Fruit fly (Drosophila melanogaster) Kc167 (cell line): ENCODE results near the gene cu.

ENCODE experiments used
- Myc ChIP-seq: fragments of >200 bp; optimal IDR thresholded peaks from 2 replicates; lab custom pipeline; 2017; ENCODE audit warnings: missing external identifiers
- Sin3A ChIP-seq: fragments of >200 bp; optimal IDR thresholded peaks from 2 replicates; lab custom pipeline; 2018; ENCODE audit warnings: missing external identifiers
- h ChIP-seq: fragments of >200 bp; optimal IDR thresholded peaks from 3 replicates; lab custom pipeline; 2018; ENCODE audit warnings: missing external identifiers
- insv ChIP-seq: fragments of >200 bp; optimal IDR thresholded peaks from 3 replicates; lab custom pipeline; 2018; ENCODE audit warnings: missing external identifiers
- psq ChIP-seq: fragments of >200 bp; optimal IDR thresholded peaks from 2 replicates; lab custom pipeline; 2017; ENCODE audit warnings: missing external identifiers
- ttk ChIP-seq: sonication (Bioruptor generic); optimal IDR thresholded peaks from 2 replicates; lab custom pipeline; 2017; ENCODE audit warnings: missing external identifiers

cu gene

dm6 chr3R:11209801-11210402 lies 12.5 kb downstream of the cu start, which contains the start of the genes SdhC and Tctp:
SdhC (minus strand) TSS chr3R:11209849.
Tctp (plus strand) TSS chr3R:11210247.
- TF ChIP-seq psq (lab: Kevin White, UChicago), result no peak
- no peak for TF ChIP-seq ttk (lab: Kevin White, UChicago)
- no peak for TF ChIP-seq h
- no peak for TF ChIP-seq Myc (lab: Kevin White, UChicago)
- TF ChIP-seq insv (lab: Kevin White, UChicago), result no peak
- no peak for TF ChIP-seq Sin3A (lab: Kevin White, UChicago)

DNA sequence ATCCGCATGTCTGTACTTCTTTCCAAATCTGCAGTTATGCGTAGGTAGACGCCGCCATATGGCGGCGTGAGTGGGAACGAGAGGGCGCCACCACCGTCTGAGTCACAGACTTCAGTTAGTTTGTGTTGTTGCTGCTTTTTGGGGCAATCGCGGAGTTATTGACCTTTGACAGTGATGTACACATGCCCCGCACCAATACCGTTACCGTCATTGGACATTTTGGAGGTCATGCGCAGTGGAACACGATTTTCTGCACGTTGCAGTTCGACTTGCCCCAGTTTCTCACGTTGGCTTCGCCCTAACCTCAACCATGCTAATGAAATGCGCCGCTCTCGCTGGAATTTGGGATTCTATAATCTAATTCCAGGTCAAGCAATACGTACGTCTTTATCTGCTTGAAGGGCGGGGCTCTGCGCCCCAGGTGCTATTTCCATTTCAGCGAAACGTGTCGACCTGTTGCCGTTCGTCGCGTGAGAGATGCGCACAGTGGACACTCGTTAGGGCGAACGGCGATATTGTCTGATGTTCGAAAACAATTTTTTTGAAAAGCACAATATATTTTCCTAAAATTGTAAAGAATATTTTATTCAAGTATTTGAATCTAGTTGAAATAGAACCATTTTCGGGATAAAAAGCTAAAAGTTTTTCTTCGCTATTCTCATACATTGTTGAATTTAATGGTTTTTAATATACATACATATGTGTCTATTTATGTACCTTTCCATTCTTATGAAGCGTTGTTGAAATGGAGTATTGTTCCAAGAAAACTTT lies 14.1 kb downstream of the cu start:
- TF ChIP-seq Myc (lab: Kevin White, UChicago) (no peak), insv (lab: Kevin White, UChicago) (no peak), psq (lab: Kevin White, UChicago) (no peak), Sin3A (lab: Kevin White, UChicago) (no peak), h (no peak), ttk (lab: Kevin White, UChicago) (no peak)

DNA sequence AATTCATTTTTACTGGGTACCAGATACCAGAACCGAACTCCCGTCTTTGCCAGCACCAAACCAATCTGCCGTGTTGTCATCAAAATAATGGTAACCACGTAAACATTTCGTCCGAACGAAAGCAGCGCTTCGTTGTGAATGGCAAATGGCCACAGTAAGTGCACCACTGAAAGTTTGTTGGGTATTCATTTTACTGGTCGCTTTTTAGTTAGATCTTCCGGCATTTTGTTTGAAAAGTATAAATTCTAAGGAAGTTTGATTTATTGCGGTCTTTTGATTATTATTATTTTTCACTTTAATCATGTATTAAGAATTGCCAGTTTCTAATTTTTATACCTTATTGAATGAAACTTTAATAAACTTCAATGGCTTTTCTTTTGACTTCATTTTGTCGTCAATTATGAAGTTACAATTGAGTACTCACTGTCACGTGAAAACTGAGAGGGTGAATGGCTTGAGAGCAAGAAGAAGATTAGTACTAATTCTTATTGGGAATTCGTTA lies 17.1 kb downstream of the cu start, which contains the start of gene ZnT86D:
TSS of gene ZnT86D (minus strand) at position 91 of the 502 bp plus-strand sequence.
- TF ChIP-seq ttk (lab: Kevin White, UChicago), result no peak
- TF ChIP-seq insv (lab: Kevin White, UChicago), result no peak
- no peak for TF ChIP-seq h
- TF ChIP-seq Sin3A (lab: Kevin White, UChicago), result no peak
- TF ChIP-seq psq (lab: Kevin White, UChicago), result no peak
- TF ChIP-seq Myc (lab: Kevin White, UChicago), result no peak

DNA sequence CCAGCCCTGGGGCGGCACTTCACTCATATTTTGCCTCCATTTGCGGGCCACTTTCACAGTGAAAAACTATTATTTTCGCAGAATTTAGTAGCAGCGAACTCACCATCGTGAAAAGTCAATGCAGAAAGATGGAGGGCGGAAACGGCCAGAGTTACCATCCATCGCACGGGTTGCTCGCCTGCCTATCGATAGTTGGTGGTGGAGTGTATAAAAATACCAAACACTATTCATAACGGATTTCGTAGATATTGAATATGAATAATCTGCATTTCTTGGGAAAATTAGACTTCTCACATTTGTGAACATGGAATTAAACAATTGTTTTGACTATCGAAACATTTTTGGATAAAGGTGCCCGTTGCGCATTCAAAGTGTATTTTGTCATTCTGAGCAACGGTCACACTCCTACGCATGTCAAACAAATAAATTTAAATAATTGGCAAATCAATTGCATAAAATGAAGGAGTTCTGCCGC lies 18.8 kb downstream of the cu start, which contains the start of the genes RpS25 and CG4820:
TSS of gene RpS25 (minus strand) at position 132 of the 475 bp plus-strand sequence.
TSS of gene CG4820 (plus strand) at position 380 of the 475 bp plus-strand sequence.
- TF ChIP-seq ttk (lab: Kevin White, UChicago) (no peak), Sin3A (lab: Kevin White, UChicago) (no peak), h (no peak)

dm6 chr3R:11219883-11220282 lies 22.5 kb downstream of the cu start, which contains the start of gene CG6689:
CG6689 (minus strand) TSS chr3R:11220064.
- no peak for TF ChIP-seq h
- no peak for TF ChIP-seq Sin3A (lab: Kevin White, UChicago)
- no peak for TF ChIP-seq ttk (lab: Kevin White, UChicago)
- TF ChIP-seq psq (lab: Kevin White, UChicago), result no peak
- TF ChIP-seq insv (lab: Kevin White, UChicago), result no peak
- TF ChIP-seq Myc (lab: Kevin White, UChicago), result no peak

- TF ChIP-seq h (no peak), ttk (lab: Kevin White, UChicago) (no peak), Myc (lab: Kevin White, UChicago) (no peak), Sin3A (lab: Kevin White, UChicago) (no peak), insv (lab: Kevin White, UChicago) (no peak), psq (lab: Kevin White, UChicago) (no peak)
These were observed 24.2 kb downstream of the cu start, which contains the start of the genes CG6693 and RpL3 for dm6 chr3R:11221437-11222230. CG6693 (minus strand) TSS chr3R:11221639. RpL3 (plus strand) TSS chr3R:11221894.

dm6 chr3R:11222587-11222986 lies 25.2 kb downstream of the cu start:
- TF ChIP-seq insv (lab: Kevin White, UChicago) (no peak), ttk (lab: Kevin White, UChicago) (no peak), Myc (lab: Kevin White, UChicago) (no peak), psq (lab: Kevin White, UChicago) (no peak), Sin3A (lab: Kevin White, UChicago) (no peak), h (no peak)

DNA sequence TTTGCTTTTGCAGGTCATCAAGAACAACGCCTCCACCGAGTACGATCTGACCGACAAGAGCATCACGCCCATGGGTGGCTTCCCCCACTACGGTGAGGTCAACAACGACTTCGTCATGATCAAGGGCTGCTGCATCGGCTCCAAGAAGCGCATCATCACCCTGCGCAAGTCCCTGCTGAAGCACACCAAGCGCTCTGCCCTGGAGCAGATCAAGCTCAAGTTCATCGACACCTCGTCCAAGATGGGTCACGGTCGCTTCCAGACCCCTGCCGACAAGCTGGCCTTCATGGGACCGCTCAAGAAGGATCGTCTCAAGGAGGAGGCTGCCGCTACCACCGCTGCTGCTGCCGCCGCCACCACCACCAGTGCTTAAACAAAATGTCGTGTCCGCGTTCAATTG lies 27.1 kb downstream of the cu start:
- no peak for TF ChIP-seq ttk (lab: Kevin White, UChicago)
- TF ChIP-seq insv (lab: Kevin White, UChicago), result no peak
- no peak for TF ChIP-seq h
- TF ChIP-seq Sin3A (lab: Kevin White, UChicago), result no peak

DNA sequence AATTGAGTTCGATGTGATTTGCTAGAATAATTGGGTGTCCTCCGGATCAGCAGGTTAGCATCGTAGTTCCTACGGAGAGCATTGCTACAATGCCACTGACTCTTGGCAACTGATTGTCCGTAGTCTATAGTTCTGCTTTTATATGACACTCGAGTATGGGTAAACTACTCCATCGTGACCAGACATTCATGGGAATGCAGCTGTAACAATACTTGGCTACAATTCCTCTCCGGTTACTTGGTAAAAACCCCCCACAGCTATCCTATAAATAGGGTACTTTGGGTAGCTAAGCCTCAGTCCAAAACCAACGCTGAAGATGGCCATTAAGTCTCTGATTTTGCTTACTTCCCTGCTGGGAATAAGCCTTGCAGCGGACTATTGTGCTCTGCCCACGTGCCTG lies 27.8 kb downstream of the cu start, which contains the start of gene scpr-C:
TSS of gene scpr-C (plus strand) at position 301 of the 400 bp plus-strand sequence.
- TF ChIP-seq insv (lab: Kevin White, UChicago) (no peak), psq (lab: Kevin White, UChicago) (no peak), Myc (lab: Kevin White, UChicago) (no peak), ttk (lab: Kevin White, UChicago) (no peak), h (no peak), Sin3A (lab: Kevin White, UChicago) (no peak)

- TF ChIP-seq ttk (lab: Kevin White, UChicago) (no peak), h (no peak), insv (lab: Kevin White, UChicago) (no peak), Myc (lab: Kevin White, UChicago) (no peak), psq (lab: Kevin White, UChicago) (no peak), Sin3A (lab: Kevin White, UChicago) (no peak)
These were observed 29.1 kb downstream of the cu start, which contains the start of gene CG17726 for dm6 chr3R:11226496-11226895. CG17726 (plus strand) TSS chr3R:11226762.
